Worm (Caenorhabditis elegans) whole organism, L1 larva: ENCODE measurements around the gene acc-1.

Experiments used
- Y116A8C.19 ChIP-seq: sonication (generic microtip); optimal IDR thresholded peaks from 2 replicates; lab custom pipeline; 2016; ENCODE audit warnings: missing compliant biosample characterization, missing genetic modification characterization, borderline replicate concordance
- blmp-1 ChIP-seq: fragments of 150-350 bp; optimal IDR thresholded peaks from 2 replicates; lab custom pipeline; 2014; ENCODE audit warnings: missing biosample characterization, missing genetic modification characterization
- ceh-82 ChIP-seq, 3 experiments: fragments of 150-350 bp in 1 of 3; sonication (generic microtip) in 2 of 3; optimal IDR thresholded peaks; 2 replicates each; lab custom pipeline; 2014 to 2017; ENCODE audit warnings: missing biosample characterization in 3 of 3, missing genetic modification characterization in 3 of 3
- egl-27 ChIP-seq, 2 experiments: fragments of 150-350 bp in 1 of 2; sonication (generic microtip); optimal IDR thresholded peaks; 3 replicates each; lab custom pipeline; 2017 to 2018; ENCODE audit warnings: missing biosample characterization in 2 of 2, missing genetic modification characterization in 2 of 2, missing genetic modification reagents in 2 of 2
- lsy-2 ChIP-seq, 2 experiments: fragments of 150-350 bp; optimal IDR thresholded peaks; 2 replicates each; lab custom pipeline; 2014; ENCODE audit warnings: missing biosample characterization in 2 of 2, missing genetic modification characterization in 2 of 2
- mep-1 ChIP-seq: fragments of 150-350 bp; optimal IDR thresholded peaks from 2 replicates; lab custom pipeline; 2014; ENCODE audit warnings: missing biosample characterization, missing genetic modification characterization
- nhr-11 ChIP-seq: fragments of 150-350 bp; optimal IDR thresholded peaks from 2 replicates; lab custom pipeline; 2014; ENCODE audit warnings: missing biosample characterization, missing genetic modification characterization
- nhr-237 ChIP-seq: fragments of 150-350 bp; optimal IDR thresholded peaks from 2 replicates; lab custom pipeline; 2014; ENCODE audit warnings: missing biosample characterization, missing genetic modification characterization
- nhr-77 ChIP-seq: fragments of 150-350 bp; optimal IDR thresholded peaks from 2 replicates; lab custom pipeline; 2014; ENCODE audit warnings: missing biosample characterization, missing genetic modification characterization
- nhr-84 ChIP-seq: sonication (generic microtip); optimal IDR thresholded peaks from 2 replicates; lab custom pipeline; 2017; ENCODE audit warnings: missing biosample characterization, missing genetic modification characterization
- snpc-4 ChIP-seq: fragments of 150-350 bp; optimal IDR thresholded peaks from 2 replicates; lab custom pipeline; 2014; ENCODE audit warnings: missing biosample characterization, missing genetic modification characterization
- sptf-1 ChIP-seq: fragments of 150-350 bp; optimal IDR thresholded peaks from 2 replicates; lab custom pipeline; 2014; ENCODE audit warnings: missing biosample characterization, missing genetic modification characterization
- vab-15 ChIP-seq: sonication (generic microtip); optimal IDR thresholded peaks from 2 replicates; lab custom pipeline; 2017; ENCODE audit warnings: missing genotype, mild to moderate bottlenecking, missing genetic modification characterization, missing compliant biosample characterization
- ztf-11 ChIP-seq, 2 experiments: sonication (generic microtip); optimal IDR thresholded peaks; 2 replicates each; lab custom pipeline; 2016 to 2017; ENCODE audit warnings: missing genetic modification characterization in 2 of 2, missing biosample characterization in 1 of 2, missing compliant biosample characterization in 1 of 2

DNA sequence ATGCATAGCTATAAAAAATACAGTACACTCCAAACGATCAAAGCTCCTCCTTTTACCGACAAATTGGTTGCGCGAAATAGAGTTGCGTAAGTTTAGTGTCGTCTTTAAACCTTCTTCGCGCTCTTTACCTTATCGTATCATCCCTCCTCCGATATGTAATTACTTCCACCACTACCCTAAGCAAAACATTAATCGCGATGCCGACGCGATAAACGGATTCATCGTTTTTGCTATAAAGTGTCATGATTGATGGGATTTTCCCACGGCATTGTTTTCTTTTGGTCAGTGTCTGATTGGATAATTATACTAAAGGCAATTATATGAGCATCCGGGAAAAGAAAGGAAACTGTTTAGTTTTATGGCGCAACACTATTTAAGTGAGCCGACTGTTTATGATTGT is 39.0 kb upstream of the acc-1 start:
- TF ChIP-seq nhr-77 (tag; lab: Kevin White, UChicago) (no peak), nhr-11 (tag; lab: Kevin White, UChicago) (no peak), Y116A8C.19 (tag; lab: Kevin White, UChicago) (no peak), snpc-4 (no peak), ztf-11 (tag; optimal IDR thresholded peaks at IDR 0.05; lab: Kevin White, UChicago) (no peak), lsy-2 (tag; optimal IDR thresholded peaks at IDR 0.05; lab: Kevin White, UChicago) (no peak), ceh-82 (tag; optimal IDR thresholded peaks at IDR 0.05; lab: Kevin White, UChicago) (no peak), egl-27 (tag; optimal IDR thresholded peaks at IDR 0.05; lab: Kevin White, UChicago) (no peak), blmp-1 (tag; lab: Kevin White, UChicago) (peak; percentile 14), nhr-237 (tag; lab: Kevin White, UChicago) (no peak), sptf-1 (tag; lab: Kevin White, UChicago) (no peak), mep-1 (tag; lab: Kevin White, UChicago) (no peak), vab-15 (tag; lab: Kevin White, UChicago) (no peak), nhr-84 (no peak)
